Worm (Caenorhabditis elegans) whole organism, L4 larva: Measurements from ENCODE around the gene efn-4.

Experiments used
- R02D3.7 ChIP-seq: fragments of 150-350 bp; sonication (generic microtip); optimal IDR thresholded peaks from 3 replicates; lab custom pipeline; 2014; ENCODE audit warnings: missing biosample characterization, missing genetic modification characterization
- Y48G9A.11 ChIP-seq: fragments of 200-800 bp; sonication (Bioruptor generic); IDR thresholded peaks from 2 replicates; pipeline ENCODE4 v1.3.6; 2022; ENCODE audit warnings: missing genetic modification reagents, missing genetic modification characterization, missing compliant biosample characterization
- Y5F2A.4 ChIP-seq: fragments of 200-800 bp; sonication (Bioruptor generic); optimal IDR thresholded peaks from 2 replicates; lab custom pipeline; 2018; ENCODE audit warnings: mild to moderate bottlenecking, missing genetic modification characterization, missing compliant biosample characterization
- Y75B8A.6 ChIP-seq: fragments of 200-800 bp; sonication (Bioruptor generic); IDR thresholded peaks from 2 replicates; pipeline ENCODE4 v1.3.6; 2022; ENCODE audit warnings: missing genetic modification reagents, missing genetic modification characterization, missing compliant biosample characterization
- ZK337.2 ChIP-seq: fragments of 200-800 bp; sonication (Bioruptor generic); IDR thresholded peaks from 2 replicates; pipeline ENCODE4 v1.3.6; 2022; ENCODE audit warnings: missing genetic modification reagents, missing genetic modification characterization, missing compliant biosample characterization
- aha-1 ChIP-seq: fragments of 150-350 bp; peaks from one replicate; lab custom pipeline; 2014; ENCODE audit warnings: missing biosample characterization, missing genetic modification characterization
- aly-2 ChIP-seq: sonication (generic microtip); optimal IDR thresholded peaks from 2 replicates; lab custom pipeline; 2018; ENCODE audit warnings: missing biosample characterization, missing genetic modification characterization
- ama-1 ChIP-seq: fragments of 150-350 bp; optimal IDR thresholded peaks from 2 replicates; lab custom pipeline; 2014; ENCODE audit warnings: inconsistent platforms, mixed read lengths
- attf-4 ChIP-seq: sonication (generic microtip); optimal IDR thresholded peaks from 3 replicates; lab custom pipeline; 2017; ENCODE audit warnings: missing biosample characterization, missing genetic modification characterization
- ceh-20 ChIP-seq: fragments of 200-800 bp; sonication (Bioruptor generic); IDR thresholded peaks from 2 replicates; pipeline ENCODE4 v1.3.6; 2022; ENCODE audit warnings: missing genetic modification reagents, missing genetic modification characterization, missing compliant biosample characterization
- ceh-82 ChIP-seq: sonication (generic microtip); optimal IDR thresholded peaks from 2 replicates; lab custom pipeline; 2017; ENCODE audit warnings: missing biosample characterization, missing genetic modification characterization
- daf-16 ChIP-seq, 3 experiments: sonication (generic microtip); optimal IDR thresholded peaks; 2 replicates each; lab custom pipeline; 2016 to 2017; ENCODE audit warnings: missing genetic modification characterization in 3 of 3, missing genetic modification reagents in 3 of 3, mild to moderate bottlenecking in 2 of 3, missing compliant biosample characterization in 2 of 3, missing biosample characterization in 1 of 3, moderate library complexity in 1 of 3
- dmd-6 ChIP-seq: fragments of 200-800 bp; sonication (Bioruptor generic); IDR thresholded peaks from 2 replicates; pipeline ENCODE4 v1.3.6; 2022; ENCODE audit warnings: missing genetic modification reagents, missing genetic modification characterization, missing compliant biosample characterization
- dmd-8 ChIP-seq: fragments of 200-800 bp; sonication (Bioruptor generic); IDR thresholded peaks from 2 replicates; pipeline ENCODE4 v1.3.6; 2022; ENCODE audit warnings: missing genetic modification characterization, missing compliant biosample characterization
- dmd-9 ChIP-seq: fragments of 200-800 bp; sonication (Bioruptor generic); IDR thresholded peaks from 2 replicates; pipeline ENCODE4 v1.3.6; 2022; ENCODE audit warnings: missing genetic modification reagents, missing genetic modification characterization, missing compliant biosample characterization
- duxl-1 ChIP-seq: sonication (generic microtip); optimal IDR thresholded peaks from 2 replicates; lab custom pipeline; 2016; ENCODE audit warnings: mild to moderate bottlenecking, missing genetic modification characterization, moderate library complexity, missing compliant biosample characterization; ENCODE audit not compliant: poor library complexity
- egl-43 ChIP-seq: fragments of 200-800 bp; sonication (Bioruptor generic); IDR thresholded peaks from 2 replicates; pipeline ENCODE4 v1.3.6; 2022; ENCODE audit warnings: missing genetic modification reagents, missing genetic modification characterization, missing compliant biosample characterization
- fos-1 ChIP-seq: fragments of 150-350 bp; optimal IDR thresholded peaks from 2 replicates; lab custom pipeline; 2014; ENCODE audit warnings: missing biosample characterization, missing genetic modification characterization
- gei-8 ChIP-seq: fragments of 200-800 bp; sonication (Bioruptor generic); optimal IDR thresholded peaks from 2 replicates; lab custom pipeline; 2018; ENCODE audit warnings: mild to moderate bottlenecking, missing genetic modification characterization, missing compliant biosample characterization
- hif-1 ChIP-seq, 2 experiments: sonication (generic microtip); optimal IDR thresholded peaks; 2 replicates each; lab custom pipeline; 2016 to 2017; ENCODE audit warnings: missing compliant biosample characterization in 2 of 2, missing genetic modification characterization in 2 of 2, missing genetic modification reagents in 2 of 2, missing genotype in 2 of 2, mild to moderate bottlenecking in 1 of 2
- lim-7 ChIP-seq: fragments of 200-800 bp; sonication (Bioruptor generic); IDR thresholded peaks from 2 replicates; pipeline ENCODE4 v1.3.6; 2022; ENCODE audit warnings: missing genetic modification characterization, missing compliant biosample characterization
- lin-39 ChIP-seq: fragments of 150-350 bp; optimal IDR thresholded peaks from 2 replicates; lab custom pipeline; 2014; ENCODE audit warnings: missing biosample characterization, missing genetic modification reagents, missing genetic modification characterization
- mes-2 ChIP-seq: sonication (generic microtip); optimal IDR thresholded peaks from 2 replicates; lab custom pipeline; 2016; ENCODE audit warnings: missing genotype, mild to moderate bottlenecking, missing genetic modification characterization, missing compliant biosample characterization; ENCODE audit not compliant: poor library complexity, severe bottlenecking
- mxl-3 ChIP-seq: fragments of 200-800 bp; sonication (Bioruptor generic); optimal IDR thresholded peaks from 2 replicates; lab custom pipeline; 2018; ENCODE audit warnings: mild to moderate bottlenecking, missing genetic modification characterization, missing compliant biosample characterization
- nhr-111 ChIP-seq: fragments of 200-800 bp; sonication (Bioruptor generic); optimal IDR thresholded peaks from 2 replicates; lab custom pipeline; 2018; ENCODE audit warnings: mild to moderate bottlenecking, missing genetic modification characterization, missing compliant biosample characterization
- nhr-25 ChIP-seq: sonication (generic microtip); optimal IDR thresholded peaks from 2 replicates; lab custom pipeline; 2017; ENCODE audit warnings: missing genetic modification characterization, mild to moderate bottlenecking, missing compliant biosample characterization, antibody characterized with exemption, moderate library complexity, borderline replicate concordance; ENCODE audit not compliant: insufficient read depth
- nhr-28 ChIP-seq: fragments of 150-350 bp; optimal IDR thresholded peaks from 2 replicates; lab custom pipeline; 2014; ENCODE audit warnings: missing biosample characterization, missing genetic modification characterization
- nhr-41 ChIP-seq: fragments of 200-800 bp; sonication (Bioruptor generic); IDR thresholded peaks from 2 replicates; pipeline ENCODE4 v1.3.6; 2022; ENCODE audit warnings: missing genetic modification reagents, missing genetic modification characterization, missing compliant biosample characterization
- nhr-6 ChIP-seq: fragments of 150-350 bp; optimal IDR thresholded peaks from 2 replicates; lab custom pipeline; 2014; ENCODE audit warnings: missing biosample characterization, missing genetic modification characterization
- pqm-1 ChIP-seq: sonication (generic microtip); optimal IDR thresholded peaks from 2 replicates; lab custom pipeline; 2017; ENCODE audit warnings: missing biosample characterization, missing genetic modification characterization
- set-16 ChIP-seq: fragments of 200-800 bp; sonication (Bioruptor generic); IDR thresholded peaks from 2 replicates; pipeline ENCODE4 v1.3.6; 2022; ENCODE audit warnings: missing genetic modification reagents, missing genetic modification characterization, missing compliant biosample characterization
- snpc-4 ChIP-seq: fragments of 150-350 bp; optimal IDR thresholded peaks from 2 replicates; lab custom pipeline; 2014; ENCODE audit warnings: missing biosample characterization, missing genetic modification characterization
- tag-97 ChIP-seq: fragments of 200-800 bp; sonication (Bioruptor generic); IDR thresholded peaks from 2 replicates; pipeline ENCODE4 v1.3.6; 2022; ENCODE audit warnings: missing genetic modification characterization, missing compliant biosample characterization
- unc-130 ChIP-seq: sonication (generic microtip); optimal IDR thresholded peaks from 2 replicates; lab custom pipeline; 2016; ENCODE audit warnings: missing genetic modification reagents, missing genetic modification characterization, missing compliant biosample characterization
- zip-11 ChIP-seq: fragments of 200-800 bp; sonication (Bioruptor generic); IDR thresholded peaks from 2 replicates; pipeline ENCODE4 v1.3.6; 2022; ENCODE audit warnings: missing genetic modification characterization, missing compliant biosample characterization

Gene efn-4

ce11 chrIV:594840-595239 lies 35.8 kb downstream of the efn-4 start:
- TF ChIP-seq mes-2 (tag; lab: Kevin White, UChicago) (no peak), dmd-9 (no peak), ama-1 (lab: Kevin White, UChicago) (no peak), aha-1 (peak; percentile 92), set-16 (GFP tag; lab: Robert Waterston, UW) (peak; percentile 69)
- TF ChIP-seq, all 104 proteins: peak for 2

DNA sequence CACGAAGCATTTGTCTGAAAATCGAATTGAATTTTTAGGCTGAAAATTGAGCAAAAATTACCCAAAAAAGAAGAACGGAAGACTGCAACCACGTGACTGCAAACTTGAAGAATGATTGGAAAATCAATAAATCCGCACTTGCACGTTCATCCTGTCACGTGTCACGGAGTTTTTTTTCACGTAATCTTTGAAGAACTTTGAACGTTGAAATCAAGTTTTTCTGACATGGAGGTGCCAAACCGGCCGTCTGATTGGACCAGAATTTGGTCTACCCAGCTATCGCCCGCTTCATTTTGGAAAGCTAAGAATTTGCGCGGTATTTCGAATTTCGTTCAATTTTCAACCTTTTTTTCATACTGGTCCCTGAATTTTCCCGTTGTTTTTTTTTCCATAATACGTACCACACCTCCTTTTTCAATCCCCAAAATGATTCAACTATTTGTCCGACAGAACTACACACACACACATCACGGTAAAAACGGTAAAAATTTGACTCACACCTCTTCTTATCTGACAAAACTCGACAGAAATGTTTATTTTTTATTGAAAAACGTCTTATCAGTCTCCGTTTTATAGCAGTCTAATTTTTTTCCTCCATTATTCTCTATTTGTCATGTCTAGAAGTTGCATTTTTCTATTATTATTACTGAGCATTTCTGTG lies 37.4 kb downstream of the efn-4 start, which contains the start of the genes C18H7.7 and C18H7.11:
Gene C18H7.7 (minus strand): TSS at position 101 of the 661 bp plus-strand sequence.
Gene C18H7.11 (plus strand): TSS at position 611 of the 661 bp plus-strand sequence.
- no peak for TF ChIP-seq daf-16 (GFP tag; optimal IDR thresholded peaks at IDR 0.05; lab: Kevin White, UChicago)
- peak; percentile 31 for TF ChIP-seq daf-16 (tag; optimal IDR thresholded peaks at IDR 0.05; lab: Kevin White, UChicago)
- no peak for TF ChIP-seq lim-7
- TF ChIP-seq dmd-6 (GFP tag; lab: Robert Waterston, UW) = peak; percentile 27; the same call in 1 of the 2 replicates

- TF ChIP-seq pqm-1 (tag; lab: Kevin White, UChicago) (no peak), nhr-6 (tag; lab: Kevin White, UChicago) (no peak), Y75B8A.6 (no peak), nhr-28 (no peak), mxl-3 (GFP tag; lab: Kevin White, UChicago) (no peak), nhr-111 (GFP tag; lab: Kevin White, UChicago) (no peak), aly-2 (no peak), unc-130 (GFP tag; lab: Kevin White, UChicago) (no peak), fos-1 (no peak), egl-43 (GFP tag; lab: Robert Waterston, UW) (no peak), R02D3.7 (tag; lab: Kevin White, UChicago) (no peak), lin-39 (no peak), nhr-25 (tag; lab: Kevin White, UChicago) (no peak), lim-7 (no peak), attf-4 (tag; lab: Kevin White, UChicago) (no peak), ZK337.2 (GFP tag; lab: Robert Waterston, UW) (no peak), snpc-4 (tag; lab: Kevin White, UChicago) (no peak), Y5F2A.4 (GFP tag; lab: Kevin White, UChicago) (no peak), dmd-6 (GFP tag; lab: Robert Waterston, UW) (no peak)
Measured at ce11 chrIV:601595-601994, 42.6 kb downstream of the efn-4 start, which contains the start of gene srt-59. Gene srt-59 (minus strand): TSS chrIV:601695.

DNA sequence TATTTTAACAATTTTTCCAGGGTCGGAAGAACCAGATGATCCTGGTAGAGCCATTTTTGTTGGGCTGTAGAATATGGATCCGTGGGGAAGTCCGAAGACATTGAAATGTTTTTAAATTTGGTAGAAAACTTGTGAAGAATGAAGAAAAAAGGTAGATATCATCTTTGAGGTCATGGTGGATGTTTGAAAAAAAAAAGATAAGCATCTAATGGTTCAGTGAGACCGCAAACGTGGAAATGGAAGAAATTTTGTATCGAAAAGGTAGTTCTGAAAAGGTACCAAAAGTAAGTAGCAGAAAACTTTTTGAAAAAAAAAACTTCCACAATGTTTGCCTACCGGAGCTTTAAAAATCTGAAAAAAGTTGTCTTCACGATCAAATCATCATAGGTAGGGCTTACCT lies 44.5 kb downstream of the efn-4 start, which contains the start of gene prmt-4:
Gene prmt-4 (minus strand): TSS at position 101 of the 400 bp plus-strand sequence.
- TF ChIP-seq hif-1 (tag; optimal IDR thresholded peaks at IDR 0.05; lab: Kevin White, UChicago) (no peak), Y48G9A.11 (GFP tag; lab: Robert Waterston, UW) (no peak), ama-1 (lab: Kevin White, UChicago) (no peak), nhr-41 (GFP tag; lab: Robert Waterston, UW) (no peak), unc-130 (GFP tag; lab: Kevin White, UChicago) (no peak), nhr-28 (no peak), zip-11 (GFP tag; lab: Robert Waterston, UW) (no peak), fos-1 (no peak), ceh-20 (GFP tag; lab: Robert Waterston, UW) (no peak), tag-97 (no peak), ceh-82 (tag; lab: Kevin White, UChicago) (no peak), duxl-1 (tag; lab: Kevin White, UChicago) (no peak), dmd-8 (GFP tag; lab: Robert Waterston, UW) (no peak), nhr-6 (tag; lab: Kevin White, UChicago) (no peak), gei-8 (GFP tag; lab: Kevin White, UChicago) (no peak)
